Worm (Caenorhabditis elegans) whole organism, L1 larva: ENCODE measurements around the gene C16D9.1.

ENCODE experiments used
- C16A3.4 ChIP-seq: fragments of 150-350 bp; optimal IDR thresholded peaks from 2 replicates; lab custom pipeline; 2014; ENCODE audit warnings: missing biosample characterization, missing genetic modification characterization
- F16B12.6 ChIP-seq: fragments of 150-350 bp; optimal IDR thresholded peaks from 2 replicates; lab custom pipeline; 2014; ENCODE audit warnings: missing biosample characterization, missing genetic modification characterization
- aly-2 ChIP-seq: fragments of 150-350 bp; optimal IDR thresholded peaks from 2 replicates; lab custom pipeline; 2014; ENCODE audit warnings: missing biosample characterization, missing genetic modification characterization
- ama-1 ChIP-seq: fragments of 150-350 bp; optimal IDR thresholded peaks from 2 replicates; lab custom pipeline; 2014
- blmp-1 ChIP-seq: fragments of 150-350 bp; optimal IDR thresholded peaks from 2 replicates; lab custom pipeline; 2014; ENCODE audit warnings: missing biosample characterization, missing genetic modification characterization
- ceh-63 ChIP-seq: fragments of 200-800 bp; sonication (Bioruptor generic); optimal IDR thresholded peaks from 2 replicates; lab custom pipeline; 2018; ENCODE audit warnings: mild to moderate bottlenecking, missing genetic modification characterization, missing compliant biosample characterization
- ceh-82 ChIP-seq, 3 experiments: fragments of 150-350 bp in 1 of 3; sonication (generic microtip) in 2 of 3; optimal IDR thresholded peaks; 2 replicates each; lab custom pipeline; 2014 to 2017; ENCODE audit warnings: missing biosample characterization in 3 of 3, missing genetic modification characterization in 3 of 3
- dsc-1 ChIP-seq: sonication (generic microtip); optimal IDR thresholded peaks from 2 replicates; lab custom pipeline; 2016; ENCODE audit warnings: mild to moderate bottlenecking, missing genetic modification characterization, missing compliant biosample characterization
- efl-1 ChIP-seq, 4 experiments: fragments of 150-350 bp; optimal IDR thresholded peaks in 3 of 4; peaks in 1 of 4; 1 replicate in 1 of 4; 2 replicates in 3 of 4; lab custom pipeline; 2014; ENCODE audit warnings: missing biosample characterization in 2 of 4, missing genetic modification characterization in 2 of 4, missing genetic modification reagents in 2 of 4
- egl-27 ChIP-seq, 2 experiments: fragments of 150-350 bp in 1 of 2; sonication (generic microtip); optimal IDR thresholded peaks; 3 replicates each; lab custom pipeline; 2017 to 2018; ENCODE audit warnings: missing biosample characterization in 2 of 2, missing genetic modification characterization in 2 of 2, missing genetic modification reagents in 2 of 2
- elt-2 ChIP-seq: sonication (generic microtip); optimal IDR thresholded peaks from 2 replicates; lab custom pipeline; 2016; ENCODE audit warnings: missing genetic modification characterization, mild to moderate bottlenecking, inconsistent platforms, missing compliant biosample characterization, missing genetic modification reagents
- elt-3 ChIP-seq, 6 experiments: fragments of 150-350 bp in 1 of 6; sonication (generic microtip); optimal IDR thresholded peaks; 2 replicates each; lab custom pipeline; 2017 to 2018; ENCODE audit warnings: missing biosample characterization in 6 of 6, missing genetic modification characterization in 6 of 6, inconsistent platforms in 1 of 6
- grh-1 ChIP-seq: fragments of 200-800 bp; sonication (Bioruptor generic); IDR thresholded peaks from 2 replicates; pipeline ENCODE4 v1.3.6; 2022; ENCODE audit warnings: missing genetic modification reagents, missing genetic modification characterization, missing compliant biosample characterization
- hlh-17 ChIP-seq: fragments of 200-800 bp; sonication (Bioruptor generic); optimal IDR thresholded peaks from 2 replicates; lab custom pipeline; 2018; ENCODE audit warnings: missing genetic modification characterization, mild to moderate bottlenecking, missing compliant biosample characterization, moderate library complexity, borderline replicate concordance
- isw-1 ChIP-seq: fragments of 200-800 bp; sonication (Bioruptor generic); IDR thresholded peaks from 2 replicates; pipeline ENCODE4 v1.3.6; 2022; ENCODE audit warnings: missing genetic modification characterization, missing compliant biosample characterization
- lin-15B ChIP-seq: fragments of 150-350 bp; sonication (generic microtip); optimal IDR thresholded peaks from 3 replicates; lab custom pipeline; 2014; ENCODE audit warnings: missing biosample characterization, missing genetic modification characterization
- mab-9 ChIP-seq: fragments of 200-800 bp; sonication (Bioruptor generic); IDR thresholded peaks from 2 replicates; pipeline ENCODE4 v1.3.6; 2022; ENCODE audit warnings: missing genetic modification reagents, missing genetic modification characterization, missing compliant biosample characterization
- mdl-1 ChIP-seq, 2 experiments: fragments of 150-350 bp; optimal IDR thresholded peaks; 2 replicates each; lab custom pipeline; 2014 to 2017; ENCODE audit warnings: missing biosample characterization in 2 of 2, missing genetic modification characterization in 2 of 2, inconsistent platforms in 1 of 2
- mep-1 ChIP-seq: fragments of 150-350 bp; optimal IDR thresholded peaks from 2 replicates; lab custom pipeline; 2014; ENCODE audit warnings: missing biosample characterization, missing genetic modification characterization
- nhr-12 ChIP-seq: sonication (generic microtip); optimal IDR thresholded peaks from 2 replicates; lab custom pipeline; 2017; ENCODE audit warnings: missing biosample characterization, missing genetic modification characterization
- nhr-19 ChIP-seq: fragments of 200-800 bp; sonication (Bioruptor generic); conservative IDR thresholded peaks from 2 replicates; pipeline ENCODE4 v1.3.6; 2022; ENCODE audit warnings: missing genetic modification characterization, missing compliant biosample characterization
- nhr-20 ChIP-seq: sonication (generic microtip); optimal IDR thresholded peaks from 2 replicates; lab custom pipeline; 2016; ENCODE audit warnings: mild to moderate bottlenecking, missing genetic modification characterization, missing compliant biosample characterization
- nhr-237 ChIP-seq: fragments of 150-350 bp; optimal IDR thresholded peaks from 2 replicates; lab custom pipeline; 2014; ENCODE audit warnings: missing biosample characterization, missing genetic modification characterization
- nhr-28 ChIP-seq: fragments of 150-350 bp; optimal IDR thresholded peaks from 2 replicates; lab custom pipeline; 2014; ENCODE audit warnings: missing biosample characterization, missing genetic modification characterization
- nhr-47 ChIP-seq: sonication (generic microtip); optimal IDR thresholded peaks from 2 replicates; lab custom pipeline; 2016; ENCODE audit warnings: mild to moderate bottlenecking, missing genetic modification characterization, moderate library complexity, missing compliant biosample characterization
- nhr-77 ChIP-seq: fragments of 150-350 bp; optimal IDR thresholded peaks from 2 replicates; lab custom pipeline; 2014; ENCODE audit warnings: missing biosample characterization, missing genetic modification characterization
- pag-3 ChIP-seq: sonication (generic microtip); optimal IDR thresholded peaks from 2 replicates; lab custom pipeline; 2017; ENCODE audit warnings: missing genetic modification characterization, mild to moderate bottlenecking, missing compliant biosample characterization, antibody characterized with exemption, borderline replicate concordance; ENCODE audit not compliant: insufficient read depth
- skn-1 ChIP-seq: fragments of 150-350 bp; optimal IDR thresholded peaks from 2 replicates; lab custom pipeline; 2014; ENCODE audit warnings: missing biosample characterization, missing genetic modification characterization
- snpc-4 ChIP-seq: fragments of 150-350 bp; optimal IDR thresholded peaks from 2 replicates; lab custom pipeline; 2014; ENCODE audit warnings: missing biosample characterization, missing genetic modification characterization
- sptf-1 ChIP-seq: fragments of 150-350 bp; optimal IDR thresholded peaks from 2 replicates; lab custom pipeline; 2014; ENCODE audit warnings: missing biosample characterization, missing genetic modification characterization
- sup-37 ChIP-seq: fragments of 200-800 bp; sonication (Bioruptor generic); optimal IDR thresholded peaks from 2 replicates; lab custom pipeline; 2018; ENCODE audit warnings: mild to moderate bottlenecking, missing genetic modification characterization, missing compliant biosample characterization
- unc-86 ChIP-seq: sonication (generic microtip); optimal IDR thresholded peaks from 2 replicates; lab custom pipeline; 2016; ENCODE audit warnings: missing genetic modification characterization, missing compliant biosample characterization
- unc-98 ChIP-seq: fragments of 200-800 bp; sonication (Bioruptor generic); IDR thresholded peaks from 2 replicates; pipeline ENCODE4 v1.3.6; 2022; ENCODE audit warnings: missing genetic modification characterization, missing compliant biosample characterization
- zip-4 ChIP-seq: fragments of 200-800 bp; sonication (Bioruptor generic); optimal IDR thresholded peaks from 2 replicates; lab custom pipeline; 2018; ENCODE audit warnings: mild to moderate bottlenecking, missing genetic modification characterization, moderate library complexity, missing compliant biosample characterization
- ztf-11 ChIP-seq, 2 experiments: sonication (generic microtip); optimal IDR thresholded peaks; 2 replicates each; lab custom pipeline; 2016 to 2017; ENCODE audit warnings: missing genetic modification characterization in 2 of 2, missing biosample characterization in 1 of 2, missing compliant biosample characterization in 1 of 2

The C16D9.1 gene

ce11 chrV:8238290-8238689, 20.8 kb upstream of the C16D9.1 start, which contains the start of gene rol-3 (continued):
- TF ChIP-seq skn-1 (tag; lab: Kevin White, UChicago) (no peak), nhr-20 (tag; lab: Kevin White, UChicago) (peak; percentile 16), mep-1 (tag; lab: Kevin White, UChicago) (peak; percentile 9)

- TF ChIP-seq mdl-1 (tag; optimal IDR thresholded peaks at IDR 0.05; lab: Kevin White, UChicago) (no peak), dsc-1 (tag; lab: Kevin White, UChicago) (no peak), ceh-63 (GFP tag; lab: Kevin White, UChicago) (no peak), nhr-28 (tag; lab: Kevin White, UChicago) (no peak), nhr-19 (GFP tag; lab: Robert Waterston, UW) (no peak), ztf-11 (tag; optimal IDR thresholded peaks at IDR 0.05; lab: Kevin White, UChicago) (no peak), nhr-12 (tag; lab: Kevin White, UChicago) (no peak), lin-15B (no peak), nhr-237 (tag; lab: Kevin White, UChicago) (no peak), pag-3 (tag; lab: Kevin White, UChicago) (no peak), grh-1 (GFP tag; lab: Robert Waterston, UW) (no peak), nhr-47 (tag; lab: Kevin White, UChicago) (no peak), efl-1 (optimal IDR thresholded peaks at IDR 0.05; lab: Kevin White, UChicago) (no peak), efl-1 (GFP tag; optimal IDR thresholded peaks at IDR 0.05 in 1 of 2; lab: Kevin White, UChicago) (no peak), skn-1 (tag; lab: Kevin White, UChicago) (no peak), aly-2 (tag; lab: Kevin White, UChicago) (no peak), ama-1 (lab: Kevin White, UChicago) (no peak), ceh-82 (tag; optimal IDR thresholded peaks at IDR 0.05; lab: Kevin White, UChicago) (no peak), nhr-77 (no peak)
- TF ChIP-seq, all 84 proteins: peak for 0
Observed at ce11 chrV:8239928-8240327, 19.2 kb upstream of the C16D9.1 start, which contains the start of gene C16D9.3. TSS of gene C16D9.3 (minus strand) at chrV:8240028.

ce11 chrV:8242798-8243197, 16.3 kb upstream of the C16D9.1 start, which contains the start of gene C16D9.4:
TSS of gene C16D9.4 (minus strand) at chrV:8242898.
- no peak for TF ChIP-seq elt-3 (tag; optimal IDR thresholded peaks at IDR 0.05; lab: Kevin White, UChicago)
- TF ChIP-seq unc-98 (GFP tag; lab: Robert Waterston, UW): no peak
- no peak for TF ChIP-seq egl-27 (tag; optimal IDR thresholded peaks at IDR 0.05; lab: Kevin White, UChicago)
- TF ChIP-seq hlh-17: no peak
- TF ChIP-seq dsc-1 (tag; lab: Kevin White, UChicago): no peak
- TF ChIP-seq lin-15B: no peak
- TF ChIP-seq mdl-1 (tag; optimal IDR thresholded peaks at IDR 0.05; lab: Kevin White, UChicago): no peak
- no peak for TF ChIP-seq sup-37
- TF ChIP-seq ceh-63 (GFP tag; lab: Kevin White, UChicago): no peak
- no peak for TF ChIP-seq sptf-1
- no peak for TF ChIP-seq snpc-4 (tag; lab: Kevin White, UChicago)
- TF ChIP-seq F16B12.6 (tag; lab: Kevin White, UChicago): no peak
- no peak for TF ChIP-seq blmp-1 (tag; lab: Kevin White, UChicago)
- TF ChIP-seq isw-1: no peak

ce11 chrV:8243201-8243600, 15.9 kb upstream of the C16D9.1 start:
- TF ChIP-seq egl-27 (tag; optimal IDR thresholded peaks at IDR 0.05; lab: Kevin White, UChicago) (no peak), mab-9 (GFP tag; lab: Robert Waterston, UW) (no peak), unc-86 (no peak), elt-2 (tag; lab: Kevin White, UChicago) (peak; percentile 45), zip-4 (GFP tag; lab: Kevin White, UChicago) (no peak), C16A3.4 (no peak), nhr-19 (GFP tag; lab: Robert Waterston, UW) (no peak)
